Fruit fly (Drosophila melanogaster): Measurements from ENCODE around the gene pigeon.

The pigeon gene

dm6 chr2L:19156737-19157287 lies 29.0 kb upstream of the pigeon start:
- TF ChIP-seq noc (tag; optimal IDR thresholded peaks at IDR 0.05), result no peak

dm6 chr2L:19158005-19158666 lies 27.7 kb upstream of the pigeon start:
- TF ChIP-seq noc (tag; optimal IDR thresholded peaks at IDR 0.05), result peak; percentile 46

- TF ChIP-seq noc (tag; optimal IDR thresholded peaks at IDR 0.05), result peak; percentile 23
Measured at dm6 chr2L:19158679-19159551, 26.9 kb upstream of the pigeon start.

dm6 chr2L:19159552-19160406 lies 26.1 kb upstream of the pigeon start:
- no peak for TF ChIP-seq noc (tag; optimal IDR thresholded peaks at IDR 0.05)

- no peak for TF ChIP-seq noc (tag; optimal IDR thresholded peaks at IDR 0.05)
Measured at dm6 chr2L:19161307-19161999, 24.4 kb upstream of the pigeon start.

- TF ChIP-seq noc (tag; optimal IDR thresholded peaks at IDR 0.05), result no peak
Measured at dm6 chr2L:19162330-19163100, 23.3 kb upstream of the pigeon start.

- TF ChIP-seq noc (tag; optimal IDR thresholded peaks at IDR 0.05), result no peak
Measured at dm6 chr2L:19163143-19163974, 22.5 kb upstream of the pigeon start.

- TF ChIP-seq noc (tag; optimal IDR thresholded peaks at IDR 0.05), result no peak
Measured at dm6 chr2L:19163975-19164371, 21.9 kb upstream of the pigeon start.

- TF ChIP-seq noc (tag; optimal IDR thresholded peaks at IDR 0.05), result peak; percentile 83
Measured at dm6 chr2L:19164933-19165813, 20.7 kb upstream of the pigeon start.

dm6 chr2L:19165998-19166397 lies 19.8 kb upstream of the pigeon start:
- TF ChIP-seq noc (tag; optimal IDR thresholded peaks at IDR 0.05), result no peak

dm6 chr2L:19167135-19167681 lies 18.6 kb upstream of the pigeon start:
- no peak for TF ChIP-seq noc (tag; optimal IDR thresholded peaks at IDR 0.05)

dm6 chr2L:19168095-19168697 lies 17.6 kb upstream of the pigeon start:
- no peak for TF ChIP-seq noc (tag; optimal IDR thresholded peaks at IDR 0.05)

Measured in whole organism, larva.